Fruit fly (Drosophila melanogaster): ENCODE data around the gene CG3823.
A peak's percentile ranks its signal among the peaks of the same experiment; 100 is the strongest.

The CG3823 gene

dm6 chrX:6343786-6344537, 40.2 kb downstream of the CG3823 start (continued):
- TF ChIP-seq HLH4C (GFP tag; IDR thresholded peaks at IDR 0.05; ENCODE audit: partially characterized antibody) (peak; percentile 25; the same call in 1 of the 3 replicates), Lpt (GFP tag; optimal IDR thresholded peaks at IDR 0.05) (no peak), sd (tag; optimal IDR thresholded peaks at IDR 0.05) (no peak), CG17568 (GFP tag; optimal IDR thresholded peaks at IDR 0.05) (no peak), Gsc (GFP tag; IDR thresholded peaks at IDR 0.05) (no peak), ase (GFP tag; IDR thresholded peaks at IDR 0.05) (peak; percentile 79; the same call in 2 of the 3 replicates), CG11247 (GFP tag; IDR thresholded peaks at IDR 0.05) (no peak), exex (tag; optimal IDR thresholded peaks at IDR 0.05) (no peak), CG10366 (GFP tag; IDR thresholded peaks at IDR 0.05) (peak; percentile 61), CG8944 (GFP tag; optimal IDR thresholded peaks at IDR 0.05) (no peak), CG31441 (GFP tag; IDR thresholded peaks at IDR 0.05) (no peak), sisA (GFP tag; IDR thresholded peaks at IDR 0.05) (peak; percentile 57), Bteb2 (GFP tag; optimal IDR thresholded peaks at IDR 0.05) (no peak), so (GFP tag; IDR thresholded peaks at IDR 0.05) (0 out of 3 replicates have a peak, but pooled peaks have one; percentile 64), Sry-β (GFP tag; optimal IDR thresholded peaks at IDR 0.05) (no peak), CG31365 (tag; optimal IDR thresholded peaks at IDR 0.05) (no peak), CG12391 (tag; optimal IDR thresholded peaks at IDR 0.05) (peak; percentile 20), CG33213 (GFP tag; optimal IDR thresholded peaks at IDR 0.05) (no peak), Bdp1 (GFP tag; optimal IDR thresholded peaks at IDR 0.05) (no peak), CG18599 (GFP tag; optimal IDR thresholded peaks at IDR 0.05) (peak; percentile 2), esg (GFP tag; conservative IDR thresholded peaks at IDR 0.05) (peak; percentile 31; the same call in 1 of the 2 replicates), Hr3 (GFP tag; optimal IDR thresholded peaks at IDR 0.05) (no peak), CG2202 (tag; optimal IDR thresholded peaks at IDR 0.05) (no peak), grn (GFP tag; optimal IDR thresholded peaks at IDR 0.05) (peak; percentile 83), Doc2 (GFP tag; IDR thresholded peaks at IDR 0.05) (no peak), CG4404 (GFP tag; IDR thresholded peaks at IDR 0.05) (no peak), sens-2 (GFP tag; IDR thresholded peaks at IDR 0.05) (peak; percentile 57), Hr51 (GFP tag; optimal IDR thresholded peaks at IDR 0.05) (peak in 1 of 2 experiments; percentile 27), CG10959 (GFP tag; IDR thresholded peaks at IDR 0.05) (no peak), CkIIα-i1 (GFP tag; IDR thresholded peaks at IDR 0.05) (no peak), CG6272 (GFP tag; IDR thresholded peaks at IDR 0.05) (0 out of 2 replicates have a peak, but pooled peaks have one; percentile 33), Poxn (GFP tag; IDR thresholded peaks at IDR 0.05) (no peak), hkb (optimal IDR thresholded peaks at IDR 0.05) (no peak), hkb (GFP tag; IDR thresholded peaks at IDR 0.05) (peak; percentile 77), HHEX (GFP tag; optimal IDR thresholded peaks at IDR 0.05) (peak; percentile 3), CG2875 (GFP tag; optimal IDR thresholded peaks at IDR 0.05) (peak; percentile 11), Hr39 (optimal IDR thresholded peaks at IDR 0.05) (no peak), Side (GFP tag; optimal IDR thresholded peaks at IDR 0.05) (no peak), crc (GFP tag; optimal IDR thresholded peaks at IDR 0.05) (no peak), Pdp1 (GFP tag; optimal IDR thresholded peaks at IDR 0.05) (peak in 1 of 2 experiments; percentile 0), CG17186 (GFP tag; optimal IDR thresholded peaks at IDR 0.05) (no peak), CG13775 (GFP tag; optimal IDR thresholded peaks at IDR 0.05) (no peak), maf-S (GFP tag; optimal IDR thresholded peaks at IDR 0.05) (no peak), pzg (GFP tag; optimal IDR thresholded peaks at IDR 0.05) (no peak), sna (GFP tag; IDR thresholded peaks at IDR 0.05; ENCODE audit: partially characterized antibody) (0 out of 2 replicates have a peak, but pooled peaks have one; percentile 23), Mad (GFP tag; optimal IDR thresholded peaks at IDR 0.05) (no peak), CG4328 (GFP tag; optimal IDR thresholded peaks at IDR 0.05) (no peak), Hand (GFP tag; optimal IDR thresholded peaks at IDR 0.05) (no peak), CG3407 (GFP tag; optimal IDR thresholded peaks at IDR 0.05) (peak; percentile 51), CG7839 (tag; optimal IDR thresholded peaks at IDR 0.05) (no peak)

Data from whole organism, embryonic.